Worm (Caenorhabditis elegans): ENCODE data around the gene Y38E10A.33.

- no peak for TF ChIP-seq ref-1 (GFP tag; conservative IDR thresholded peaks at IDR 0.05)
- TF ChIP-seq tab-1 (GFP tag; IDR thresholded peaks at IDR 0.05) = no peak
- no peak for TF ChIP-seq cog-1 (tag; optimal IDR thresholded peaks at IDR 0.05)
Measured at ce11 chrII:12671892-12672291, 7.6 kb downstream of the Y38E10A.33 start.
